Fruit fly (Drosophila melanogaster): ENCODE measurements around the gene Naprt.

Naprt gene

DNA sequence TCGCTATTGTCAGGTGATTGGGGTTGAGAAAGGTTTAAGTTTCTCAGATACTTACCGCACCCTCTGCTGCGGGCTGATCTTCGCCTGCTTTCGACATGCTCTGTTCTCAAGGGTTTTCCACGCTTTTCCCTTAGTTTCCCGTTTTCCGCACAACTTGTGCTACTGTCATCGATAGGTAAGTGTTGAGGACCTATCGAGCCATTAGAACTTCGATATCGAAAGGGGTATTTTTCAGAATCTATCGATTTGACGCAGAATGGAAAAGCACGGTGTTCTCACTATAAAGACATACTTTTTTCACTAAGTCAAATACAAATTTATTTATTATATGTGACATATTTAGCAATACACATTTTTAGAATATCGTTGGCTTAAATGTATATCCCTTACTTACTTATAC is 28.9 kb upstream of the Naprt start, which contains the start of gene CG3702 (continued):
- TF ChIP-seq CG8765 (GFP tag; IDR thresholded peaks at IDR 0.05) (no peak), HLH4C (GFP tag; IDR thresholded peaks at IDR 0.05; ENCODE audit: partially characterized antibody) (peak; percentile 78), CG6689 (GFP tag; IDR thresholded peaks at IDR 0.05) (peak; percentile 61), CG7745 (tag; optimal IDR thresholded peaks at IDR 0.05) (no peak), slou (GFP tag; optimal IDR thresholded peaks at IDR 0.05) (no peak), unpg (GFP tag; optimal IDR thresholded peaks at IDR 0.05) (no peak), CG34224 (GFP tag; IDR thresholded peaks at IDR 0.05; ENCODE audit: partially characterized antibody) (peak; percentile 51), CG9932 (GFP tag; IDR thresholded peaks at IDR 0.05) (peak; percentile 37; the same call in 1 of the 2 replicates), CG13287 (GFP tag; IDR thresholded peaks at IDR 0.05; ENCODE audit: partially characterized antibody) (peak; percentile 67), wdn (GFP tag; IDR thresholded peaks at IDR 0.05) (no peak), unc-4 (GFP tag; IDR thresholded peaks at IDR 0.05; ENCODE audit: partially characterized antibody) (peak; percentile 65; the same call in 1 of the 2 replicates), Taf1 (GFP tag; IDR thresholded peaks at IDR 0.05) (no peak), CG30020 (tag; optimal IDR thresholded peaks at IDR 0.05) (peak; percentile 80), onecut (GFP tag; IDR thresholded peaks at IDR 0.05) (0 out of 2 replicates have a peak, but pooled peaks have one; percentile 9), gt (GFP tag; IDR thresholded peaks at IDR 0.05) (no peak), slp2 (GFP tag; optimal IDR thresholded peaks at IDR 0.05) (no peak), GATAe (GFP tag; conservative IDR thresholded peaks at IDR 0.05) (no peak), zen2 (GFP tag; IDR thresholded peaks at IDR 0.05; ENCODE audit: partially characterized antibody) (peak; percentile 56; the same call in 2 of the 3 replicates), CG4404 (GFP tag; IDR thresholded peaks at IDR 0.05) (no peak), PHDP (tag; optimal IDR thresholded peaks at IDR 0.05) (peak; percentile 6), CG3163 (GFP tag; optimal IDR thresholded peaks at IDR 0.05) (no peak), nerfin-2 (GFP tag; IDR thresholded peaks at IDR 0.05; ENCODE audit: partially characterized antibody) (peak; percentile 69), Rfx (GFP tag; IDR thresholded peaks at IDR 0.05) (peak; percentile 57; the same call in 1 of the 2 replicates), MBD-R2 (GFP tag; IDR thresholded peaks at IDR 0.05) (peak; percentile 26; the same call in 1 of the 2 replicates), dan (GFP tag; IDR thresholded peaks at IDR 0.05) (no peak), kni (GFP tag; optimal IDR thresholded peaks at IDR 0.05) (no peak), Tbp (GFP tag; optimal IDR thresholded peaks at IDR 0.05) (no peak), run (tag; optimal IDR thresholded peaks at IDR 0.05) (no peak), dati (GFP tag; IDR thresholded peaks at IDR 0.05) (no peak), stc (GFP tag; IDR thresholded peaks at IDR 0.05) (no peak), CG8944 (GFP tag; optimal IDR thresholded peaks at IDR 0.05) (no peak), CoRest (tag; optimal IDR thresholded peaks at IDR 0.05) (peak; percentile 46), CG4707 (GFP tag; optimal IDR thresholded peaks at IDR 0.05) (no peak), CG43689 (GFP tag; IDR thresholded peaks at IDR 0.05) (no peak), tna (GFP tag; IDR thresholded peaks at IDR 0.05; ENCODE audit: partially characterized antibody) (peak; percentile 77), jumu (GFP tag; optimal IDR thresholded peaks at IDR 0.05) (no peak), br (optimal IDR thresholded peaks at IDR 0.05) (no peak), CG7987 (GFP tag; optimal IDR thresholded peaks at IDR 0.05) (no peak), BEAF-32 (GFP tag; optimal IDR thresholded peaks at IDR 0.05) (peak; percentile 69), Xrp1 (GFP tag; IDR thresholded peaks at IDR 0.05) (no peak), Eip74EF (GFP tag; optimal IDR thresholded peaks at IDR 0.05) (no peak), amos (GFP tag; IDR thresholded peaks at IDR 0.05; ENCODE audit: partially characterized antibody) (peak; percentile 80), Sox102F (GFP tag; optimal IDR thresholded peaks at IDR 0.05) (no peak), CG4282 (GFP tag; optimal IDR thresholded peaks at IDR 0.05) (no peak), NK7.1 (GFP tag; optimal IDR thresholded peaks at IDR 0.05) (no peak), Fer3 (tag; optimal IDR thresholded peaks at IDR 0.05) (no peak), CG12391 (tag; optimal IDR thresholded peaks at IDR 0.05) (peak; percentile 42), lilli (GFP tag; optimal IDR thresholded peaks at IDR 0.05) (peak; percentile 8), CG34422 (GFP tag; IDR thresholded peaks at IDR 0.05) (no peak), CG3407 (GFP tag; optimal IDR thresholded peaks at IDR 0.05) (no peak), fu2 (GFP tag; optimal IDR thresholded peaks at IDR 0.05) (no peak)
